Worm (Caenorhabditis elegans) whole organism, L4 larva: ENCODE measurements around the gene ttc-7.
A peak's percentile ranks its signal among the peaks of the same experiment; 100 is the strongest.

Experiments
- F44E2.7 ChIP-seq: fragments of 200-800 bp; sonication (Bioruptor generic); IDR thresholded peaks from 2 replicates; pipeline ENCODE4 v2.1.2; 2022; ENCODE audit warnings: missing genetic modification characterization, missing compliant biosample characterization
- F49E8.2 ChIP-seq: sonication (generic microtip); optimal IDR thresholded peaks from 2 replicates; lab custom pipeline; 2016; ENCODE audit warnings: missing compliant biosample characterization, mild to moderate bottlenecking, missing genetic modification characterization, borderline replicate concordance
- T26A8.4 ChIP-seq: fragments of 200-800 bp; sonication (Bioruptor generic); IDR thresholded peaks from 2 replicates; pipeline ENCODE4 v1.3.6; 2022; ENCODE audit warnings: missing genetic modification characterization, missing compliant biosample characterization
- Y48G9A.11 ChIP-seq: fragments of 200-800 bp; sonication (Bioruptor generic); IDR thresholded peaks from 2 replicates; pipeline ENCODE4 v1.3.6; 2022; ENCODE audit warnings: missing genetic modification reagents, missing genetic modification characterization, missing compliant biosample characterization
- aha-1 ChIP-seq: fragments of 150-350 bp; peaks from one replicate; lab custom pipeline; 2014; ENCODE audit warnings: missing biosample characterization, missing genetic modification characterization
- attf-4 ChIP-seq: sonication (generic microtip); optimal IDR thresholded peaks from 3 replicates; lab custom pipeline; 2017; ENCODE audit warnings: missing biosample characterization, missing genetic modification characterization
- ceh-20 ChIP-seq: fragments of 200-800 bp; sonication (Bioruptor generic); IDR thresholded peaks from 2 replicates; pipeline ENCODE4 v1.3.6; 2022; ENCODE audit warnings: missing genetic modification reagents, missing genetic modification characterization, missing compliant biosample characterization
- ceh-82 ChIP-seq: sonication (generic microtip); optimal IDR thresholded peaks from 2 replicates; lab custom pipeline; 2017; ENCODE audit warnings: missing biosample characterization, missing genetic modification characterization
- ces-1 ChIP-seq: fragments of 150-350 bp; sonication (generic microtip); optimal IDR thresholded peaks from 4 replicates; lab custom pipeline; 2014; ENCODE audit warnings: missing biosample characterization, missing genetic modification reagents, missing genetic modification characterization
- cey-2 ChIP-seq: sonication (generic microtip); optimal IDR thresholded peaks from 3 replicates; lab custom pipeline; 2017; ENCODE audit warnings: missing genetic modification characterization, mild to moderate bottlenecking, missing compliant biosample characterization, antibody characterized with exemption, borderline replicate concordance; ENCODE audit not compliant: insufficient read depth
- ctbp-1 ChIP-seq: fragments of 200-800 bp; sonication (Bioruptor generic); IDR thresholded peaks from 2 replicates; pipeline ENCODE4 v1.3.6; 2022; ENCODE audit warnings: missing genetic modification reagents, missing genetic modification characterization, missing compliant biosample characterization
- daf-8 ChIP-seq: fragments of 200-800 bp; sonication (Bioruptor generic); IDR thresholded peaks from 2 replicates; pipeline ENCODE4 v1.3.6; 2022; ENCODE audit warnings: missing genetic modification characterization, missing compliant biosample characterization
- dmd-6 ChIP-seq: fragments of 200-800 bp; sonication (Bioruptor generic); IDR thresholded peaks from 2 replicates; pipeline ENCODE4 v1.3.6; 2022; ENCODE audit warnings: missing genetic modification reagents, missing genetic modification characterization, missing compliant biosample characterization
- egl-27 ChIP-seq: sonication (generic microtip); optimal IDR thresholded peaks from 3 replicates; lab custom pipeline; 2017; ENCODE audit warnings: missing biosample characterization, missing genetic modification reagents, missing genetic modification characterization
- egl-43 ChIP-seq: fragments of 200-800 bp; sonication (Bioruptor generic); IDR thresholded peaks from 2 replicates; pipeline ENCODE4 v1.3.6; 2022; ENCODE audit warnings: missing genetic modification reagents, missing genetic modification characterization, missing compliant biosample characterization
- jun-1 ChIP-seq: fragments of 150-350 bp; optimal IDR thresholded peaks from 2 replicates; lab custom pipeline; 2014; ENCODE audit warnings: missing biosample characterization, missing genetic modification reagents, missing genetic modification characterization
- lin-13 ChIP-seq: fragments of 150-350 bp; optimal IDR thresholded peaks from 2 replicates; lab custom pipeline; 2014; ENCODE audit warnings: missing biosample characterization, missing genetic modification reagents, missing genetic modification characterization
- lin-29 ChIP-seq: fragments of 200-800 bp; sonication (Bioruptor generic); IDR thresholded peaks from 2 replicates; pipeline ENCODE4 v1.3.6; 2022; ENCODE audit warnings: missing genetic modification reagents, missing genetic modification characterization, missing compliant biosample characterization
- lin-39 ChIP-seq: fragments of 150-350 bp; optimal IDR thresholded peaks from 2 replicates; lab custom pipeline; 2014; ENCODE audit warnings: missing biosample characterization, missing genetic modification reagents, missing genetic modification characterization
- lsy-2 ChIP-seq, 2 experiments: fragments of 150-350 bp in 1 of 2; sonication (generic microtip) in 1 of 2; optimal IDR thresholded peaks; 2 replicates each; lab custom pipeline; 2014 to 2017; ENCODE audit warnings: missing biosample characterization in 2 of 2, missing genetic modification characterization in 2 of 2
- madf-9 ChIP-seq: fragments of 200-800 bp; sonication (Bioruptor generic); conservative IDR thresholded peaks from 2 replicates; pipeline ENCODE4 v1.3.6; 2022; ENCODE audit warnings: missing genetic modification reagents, missing genetic modification characterization, missing compliant biosample characterization
- mdl-1 ChIP-seq, 2 experiments: fragments of 150-350 bp in 1 of 2; sonication (generic microtip) in 1 of 2; optimal IDR thresholded peaks; 2 replicates each; lab custom pipeline; 2014 to 2017; ENCODE audit warnings: missing biosample characterization in 2 of 2, missing genetic modification characterization in 2 of 2
- mxl-2 ChIP-seq: fragments of 200-800 bp; sonication (Bioruptor generic); conservative IDR thresholded peaks from 2 replicates; pipeline ENCODE4 v1.3.6; 2022; ENCODE audit warnings: missing genetic modification reagents, missing genetic modification characterization, missing compliant biosample characterization
- nhr-11 ChIP-seq: fragments of 150-350 bp; optimal IDR thresholded peaks from 2 replicates; lab custom pipeline; 2014; ENCODE audit warnings: missing biosample characterization, missing genetic modification characterization
- nhr-28 ChIP-seq: fragments of 150-350 bp; optimal IDR thresholded peaks from 2 replicates; lab custom pipeline; 2014; ENCODE audit warnings: missing biosample characterization, missing genetic modification characterization
- nhr-42 ChIP-seq: fragments of 200-800 bp; sonication (Bioruptor generic); IDR thresholded peaks from 2 replicates; pipeline ENCODE4 v1.3.6; 2022; ENCODE audit warnings: missing genetic modification characterization, missing compliant biosample characterization
- nhr-48 ChIP-seq: sonication (generic microtip); optimal IDR thresholded peaks from 2 replicates; lab custom pipeline; 2016; ENCODE audit warnings: mild to moderate bottlenecking, missing genetic modification characterization, missing compliant biosample characterization
- nhr-77 ChIP-seq: fragments of 150-350 bp; optimal IDR thresholded peaks from 2 replicates; lab custom pipeline; 2014; ENCODE audit warnings: missing biosample characterization, missing genetic modification characterization
- pha-4 ChIP-seq, 2 experiments: fragments of 150-350 bp in 1 of 2; fragments of 200-800 bp in 1 of 2; sonication (Bioruptor generic) in 1 of 2; IDR thresholded peaks in 1 of 2; optimal IDR thresholded peaks in 1 of 2; 2 replicates each; pipeline versions ENCODE4 v1.3.6 to Lab custom; 2014 to 2022; ENCODE audit warnings: missing genetic modification characterization in 2 of 2, missing genetic modification reagents in 2 of 2, missing biosample characterization in 1 of 2, missing compliant biosample characterization in 1 of 2
- pqm-1 ChIP-seq: sonication (generic microtip); optimal IDR thresholded peaks from 2 replicates; lab custom pipeline; 2017; ENCODE audit warnings: missing biosample characterization, missing genetic modification characterization
- saeg-2 ChIP-seq: fragments of 200-800 bp; sonication (Bioruptor generic); IDR thresholded peaks from 2 replicates; pipeline ENCODE4 v1.3.6; 2022; ENCODE audit warnings: missing genetic modification reagents, missing genetic modification characterization, missing compliant biosample characterization
- spr-3 ChIP-seq: fragments of 200-800 bp; sonication (Bioruptor generic); optimal IDR thresholded peaks from 2 replicates; lab custom pipeline; 2018; ENCODE audit warnings: mild to moderate bottlenecking, missing genetic modification characterization, missing compliant biosample characterization
- unc-62 ChIP-seq, 3 experiments: fragments of 150-350 bp in 1 of 3; sonication (generic microtip); optimal IDR thresholded peaks in 2 of 3; peaks in 1 of 3; 1 replicate in 1 of 3; 2 replicates in 2 of 3; lab custom pipeline; 2014 to 2017; ENCODE audit warnings: missing biosample characterization in 3 of 3, missing genetic modification characterization in 3 of 3, missing genetic modification reagents in 3 of 3, missing genotype in 1 of 3
- zip-11 ChIP-seq: fragments of 200-800 bp; sonication (Bioruptor generic); IDR thresholded peaks from 2 replicates; pipeline ENCODE4 v1.3.6; 2022; ENCODE audit warnings: missing genetic modification characterization, missing compliant biosample characterization
- ztf-11 ChIP-seq: fragments of 150-350 bp; optimal IDR thresholded peaks from 2 replicates; lab custom pipeline; 2014; ENCODE audit warnings: missing biosample characterization, missing genetic modification characterization

Gene ttc-7

ce11 chrIII:1926456-1926855 is 66.2 kb downstream of the ttc-7 start (continued):
- TF ChIP-seq unc-62 (GFP tag; optimal IDR thresholded peaks at IDR 0.05 in 1 of 2; lab: Kevin White, UChicago) (peak in 1 of 2 experiments; percentile 98), unc-62 (tag; optimal IDR thresholded peaks at IDR 0.05; lab: Kevin White, UChicago) (no peak), cey-2 (tag; lab: Kevin White, UChicago) (peak; percentile 81), ces-1 (GFP tag; lab: Kevin White, UChicago) (no peak), pqm-1 (tag; lab: Kevin White, UChicago) (no peak), egl-27 (no peak), Y48G9A.11 (GFP tag; lab: Robert Waterston, UW) (no peak), dmd-6 (GFP tag; lab: Robert Waterston, UW) (peak; percentile 100), ztf-11 (tag; lab: Kevin White, UChicago) (no peak), ceh-20 (GFP tag; lab: Robert Waterston, UW) (peak; percentile 97), nhr-42 (GFP tag; lab: Robert Waterston, UW) (peak; percentile 56; the same call in 1 of the 2 replicates), aha-1 (peak; percentile 97), spr-3 (GFP tag; lab: Kevin White, UChicago) (no peak), T26A8.4 (GFP tag; lab: Robert Waterston, UW) (peak; percentile 85), mdl-1 (tag; optimal IDR thresholded peaks at IDR 0.05; lab: Kevin White, UChicago) (peak; percentile 81 to 90), attf-4 (tag; lab: Kevin White, UChicago) (no peak), lin-39 (tag; lab: Kevin White, UChicago) (no peak), saeg-2 (GFP tag; lab: Robert Waterston, UW) (peak; percentile 91), F49E8.2 (tag; lab: Kevin White, UChicago) (no peak), nhr-48 (peak; percentile 93), zip-11 (GFP tag; lab: Robert Waterston, UW) (no peak), daf-8 (no peak), egl-43 (GFP tag; lab: Robert Waterston, UW) (peak; percentile 79), nhr-28 (tag; lab: Kevin White, UChicago) (peak; percentile 82), nhr-77 (tag; lab: Kevin White, UChicago) (peak; percentile 76), pha-4 (GFP tag; IDR thresholded peaks at IDR 0.05; lab: Robert Waterston, UW) (peak; percentile 95), pha-4 (tag; optimal IDR thresholded peaks at IDR 0.05; lab: Kevin White, UChicago) (no peak), nhr-11 (peak; percentile 88), lin-29 (GFP tag; lab: Robert Waterston, UW) (peak; percentile 88), mxl-2 (GFP tag; lab: Robert Waterston, UW) (peak; percentile 36; the same call in 1 of the 2 replicates), jun-1 (tag; lab: Kevin White, UChicago) (peak; percentile 87)

DNA sequence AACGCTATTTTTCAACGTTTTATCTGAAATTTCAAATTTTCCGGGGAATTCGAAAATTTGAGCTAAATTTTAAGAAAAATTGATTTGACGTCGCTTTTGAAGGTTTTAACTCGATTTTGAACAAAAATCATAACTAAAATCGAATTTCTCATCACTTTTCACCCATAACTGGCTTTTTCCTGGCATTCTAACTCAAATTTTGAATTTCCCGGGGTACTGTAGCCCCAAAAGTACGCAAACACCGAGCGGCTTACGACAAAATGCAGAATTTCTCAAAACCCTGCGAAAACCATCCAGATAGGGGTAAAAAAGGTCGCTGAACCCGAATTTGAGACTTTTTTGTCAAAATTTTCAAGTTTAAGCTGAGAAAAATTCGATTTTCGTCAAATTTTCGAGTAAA is 67.0 kb downstream of the ttc-7 start:
- TF ChIP-seq lsy-2 (tag; optimal IDR thresholded peaks at IDR 0.05; lab: Kevin White, UChicago) (peak in 1 of 2 experiments; percentile 2), zip-11 (GFP tag; lab: Robert Waterston, UW) (no peak), madf-9 (GFP tag; lab: Robert Waterston, UW) (no peak), F44E2.7 (GFP tag; lab: Robert Waterston, UW) (no peak), ceh-82 (tag; lab: Kevin White, UChicago) (no peak), unc-62 (GFP tag; optimal IDR thresholded peaks at IDR 0.05 in 1 of 2; lab: Kevin White, UChicago) (peak in 1 of 2 experiments; percentile 62), unc-62 (tag; optimal IDR thresholded peaks at IDR 0.05; lab: Kevin White, UChicago) (no peak), ctbp-1 (no peak), lin-13 (GFP tag; lab: Kevin White, UChicago) (peak; percentile 5)
- TF ChIP-seq, all 104 proteins: peak for 3
